Worm (Caenorhabditis elegans): ENCODE results near the gene Y116F11B.14.

Y116F11B.14 gene

DNA sequence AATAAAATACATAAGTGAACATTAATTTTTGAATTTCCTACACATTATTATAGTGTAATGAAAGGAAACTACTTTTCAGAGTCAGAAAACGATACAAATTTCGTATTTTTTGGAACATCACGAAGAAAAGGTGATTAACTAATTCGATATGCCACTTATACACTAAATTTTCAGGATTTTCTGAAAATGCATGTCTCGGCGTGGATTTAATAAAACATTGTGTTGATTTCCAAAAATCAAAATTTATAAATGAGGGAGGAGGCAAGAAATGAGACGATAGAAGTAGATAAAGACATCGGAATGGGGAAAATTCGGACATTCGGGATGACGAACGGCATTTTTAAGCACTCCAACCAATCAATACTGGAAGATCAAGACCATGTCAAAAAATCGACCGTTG, at the start of gene Y116F11B.14:
Y116F11B.14 (plus strand) TSS at position 301 of the 400 bp plus-strand sequence.
- no peak for TF ChIP-seq tbx-11 (GFP tag; IDR thresholded peaks at IDR 0.05)
- TF ChIP-seq hnd-1 (tag; optimal IDR thresholded peaks at IDR 0.05) = no peak
- no peak for TF ChIP-seq F13C5.2 (tag; optimal IDR thresholded peaks at IDR 0.05)
- no peak for TF ChIP-seq sea-1 (GFP tag; conservative IDR thresholded peaks at IDR 0.05)

DNA sequence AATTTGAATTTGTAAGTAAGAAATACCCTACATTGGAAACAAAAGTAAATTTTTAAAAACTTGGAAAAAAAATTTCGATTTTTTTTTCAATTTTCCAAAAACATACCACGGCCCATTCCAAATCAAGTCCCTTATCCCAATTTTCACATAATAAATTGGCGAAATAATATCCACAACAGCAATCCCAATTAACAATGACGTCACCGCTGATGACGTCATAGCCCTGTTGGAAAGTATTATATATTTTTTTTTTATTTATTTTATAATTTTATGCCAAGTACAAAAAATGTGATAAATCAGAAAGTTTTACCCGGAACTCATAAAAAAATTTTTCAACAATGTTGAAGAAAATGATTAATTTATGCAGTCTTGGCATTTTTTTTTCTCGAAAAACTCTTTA, 45.7 kb upstream of the Y116F11B.14 start:
- TF ChIP-seq ceh-13 (GFP tag; optimal IDR thresholded peaks at IDR 0.05) (no peak), B0310.2 (tag; optimal IDR thresholded peaks at IDR 0.05) (no peak), aly-1 (tag; optimal IDR thresholded peaks at IDR 0.05) (no peak)

DNA sequence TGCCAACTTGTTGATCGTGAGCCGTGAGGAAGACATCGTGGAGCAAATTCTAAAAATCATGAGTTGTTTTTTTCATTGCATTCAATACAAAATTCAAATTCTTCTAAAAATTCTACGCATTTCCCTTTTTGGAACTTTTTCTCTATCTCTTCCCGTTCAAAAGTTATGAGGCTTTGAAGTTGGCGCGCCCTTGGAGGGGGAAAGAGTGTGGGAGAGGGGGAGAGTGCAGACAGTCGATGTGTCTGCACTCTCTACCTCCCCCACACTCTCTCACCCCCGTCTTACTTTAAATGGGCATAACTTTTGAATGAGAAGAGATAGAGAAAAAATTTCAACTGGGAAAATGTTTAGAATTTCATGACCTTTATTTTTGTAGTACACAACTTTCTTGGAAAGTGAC, 42.9 kb upstream of the Y116F11B.14 start:
- TF ChIP-seq sea-1 (GFP tag; conservative IDR thresholded peaks at IDR 0.05) (no peak), tbx-37 (GFP tag; conservative IDR thresholded peaks at IDR 0.05) (no peak), B0310.2 (tag; optimal IDR thresholded peaks at IDR 0.05) (no peak), ets-7 (tag; optimal IDR thresholded peaks at IDR 0.05) (no peak), ama-1 (optimal IDR thresholded peaks at IDR 0.05) (no peak), ceh-13 (GFP tag; optimal IDR thresholded peaks at IDR 0.05) (no peak)

DNA sequence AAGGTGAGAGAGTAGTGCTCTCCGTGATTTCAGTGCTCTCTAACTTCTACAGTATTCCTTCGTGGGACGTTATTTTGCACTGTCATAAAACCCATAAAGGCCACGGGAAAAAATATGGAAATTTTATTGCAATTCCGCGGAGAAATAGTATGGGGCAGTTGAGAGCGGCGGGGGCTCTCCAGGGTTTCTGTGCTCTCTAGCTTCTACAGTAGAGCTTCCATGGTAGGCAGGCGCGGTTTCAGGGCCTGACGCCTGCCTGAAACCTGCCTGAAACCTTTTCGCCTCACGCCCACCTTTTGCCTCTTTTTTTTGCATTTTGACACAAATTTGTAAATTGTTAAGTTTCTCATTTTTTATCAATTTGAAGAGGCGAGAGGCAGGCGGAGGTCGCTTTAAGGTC, 42.3 kb upstream of the Y116F11B.14 start:
- TF ChIP-seq F13C5.2 (tag; optimal IDR thresholded peaks at IDR 0.05) (no peak), pes-1 (GFP tag; IDR thresholded peaks at IDR 0.05) (no peak), ceh-13 (GFP tag; optimal IDR thresholded peaks at IDR 0.05) (no peak), tbx-37 (GFP tag; conservative IDR thresholded peaks at IDR 0.05) (no peak), B0310.2 (tag; optimal IDR thresholded peaks at IDR 0.05) (no peak), hmbx-1 (tag; optimal IDR thresholded peaks at IDR 0.05) (no peak), tbx-11 (GFP tag; IDR thresholded peaks at IDR 0.05) (no peak), aly-1 (tag; optimal IDR thresholded peaks at IDR 0.05) (no peak), ama-1 (optimal IDR thresholded peaks at IDR 0.05) (no peak), ceh-36 (tag; optimal IDR thresholded peaks at IDR 0.05) (no peak), sea-1 (GFP tag; conservative IDR thresholded peaks at IDR 0.05) (no peak), tra-4 (tag; optimal IDR thresholded peaks at IDR 0.05) (no peak), hnd-1 (tag; optimal IDR thresholded peaks at IDR 0.05) (no peak), flt-1 (GFP tag; IDR thresholded peaks at IDR 0.05) (no peak), hmg-4 (GFP tag; optimal IDR thresholded peaks at IDR 0.05) (no peak), ets-7 (tag; optimal IDR thresholded peaks at IDR 0.05) (no peak), scrt-1 (GFP tag; IDR thresholded peaks at IDR 0.05) (no peak)

DNA sequence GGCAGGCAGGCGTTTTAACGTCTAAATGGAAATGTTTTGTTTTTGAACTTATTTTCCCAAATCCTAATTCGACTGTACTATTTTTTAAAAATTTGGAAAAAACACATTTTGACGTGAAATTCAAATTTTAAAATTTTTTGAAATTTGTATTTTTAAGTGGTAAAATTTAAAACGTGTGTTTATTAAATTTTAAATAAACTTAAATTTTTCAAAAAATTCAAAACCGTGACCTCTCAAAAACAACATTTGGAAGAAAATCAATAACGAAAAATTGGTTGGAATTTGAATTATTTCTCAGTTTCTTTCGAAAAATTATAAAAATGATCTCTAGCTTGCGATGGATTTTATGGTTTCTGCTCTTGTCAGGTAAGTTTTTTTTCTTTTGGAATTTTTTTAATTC, 41.9 kb upstream of the Y116F11B.14 start, which contains the start of gene Y116F11B.8:
Y116F11B.8 (plus strand) TSS at position 301 of the 400 bp plus-strand sequence.
- TF ChIP-seq tbx-37 (GFP tag; conservative IDR thresholded peaks at IDR 0.05) = no peak
- TF ChIP-seq ama-1 (optimal IDR thresholded peaks at IDR 0.05) = no peak
- TF ChIP-seq scrt-1 (GFP tag; IDR thresholded peaks at IDR 0.05) = no peak
- TF ChIP-seq hmbx-1 (tag; optimal IDR thresholded peaks at IDR 0.05) = no peak
- no peak for TF ChIP-seq B0310.2 (tag; optimal IDR thresholded peaks at IDR 0.05)
- TF ChIP-seq hnd-1 (tag; optimal IDR thresholded peaks at IDR 0.05) = no peak
- no peak for TF ChIP-seq tra-4 (tag; optimal IDR thresholded peaks at IDR 0.05)
- TF ChIP-seq ets-7 (tag; optimal IDR thresholded peaks at IDR 0.05) = no peak
- TF ChIP-seq sea-1 (GFP tag; conservative IDR thresholded peaks at IDR 0.05) = no peak
- TF ChIP-seq aly-1 (tag; optimal IDR thresholded peaks at IDR 0.05) = no peak

DNA sequence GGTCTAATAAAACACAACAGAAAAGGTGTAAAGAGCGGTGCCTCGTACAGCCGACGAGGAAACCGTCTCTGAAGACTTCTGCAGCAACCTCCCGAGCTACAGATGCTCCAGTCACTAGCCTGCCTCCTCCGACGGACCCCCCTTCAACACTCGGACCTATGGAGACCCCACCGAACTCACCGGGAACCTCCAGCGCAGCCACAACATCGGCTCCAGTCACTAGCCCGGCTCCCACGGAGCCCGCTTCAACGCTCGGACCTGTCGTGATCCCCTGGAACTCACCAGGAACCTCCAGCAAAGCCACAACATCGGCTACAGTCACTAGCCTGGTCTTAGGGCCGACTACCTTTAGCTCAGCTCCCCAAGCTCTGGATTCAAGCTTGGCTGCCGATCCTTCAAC, 39.0 kb upstream of the Y116F11B.14 start:
- no peak for TF ChIP-seq B0310.2 (tag; optimal IDR thresholded peaks at IDR 0.05)
- TF ChIP-seq F13C5.2 (tag; optimal IDR thresholded peaks at IDR 0.05) = no peak
- no peak for TF ChIP-seq aly-1 (tag; optimal IDR thresholded peaks at IDR 0.05)
- TF ChIP-seq tbx-37 (GFP tag; conservative IDR thresholded peaks at IDR 0.05) = no peak
- no peak for TF ChIP-seq flt-1 (GFP tag; IDR thresholded peaks at IDR 0.05)
- TF ChIP-seq sea-1 (GFP tag; conservative IDR thresholded peaks at IDR 0.05) = no peak
- TF ChIP-seq hnd-1 (tag; optimal IDR thresholded peaks at IDR 0.05) = no peak
- no peak for TF ChIP-seq hmbx-1 (tag; optimal IDR thresholded peaks at IDR 0.05)
- no peak for TF ChIP-seq tbx-11 (GFP tag; IDR thresholded peaks at IDR 0.05)
- no peak for TF ChIP-seq ama-1 (optimal IDR thresholded peaks at IDR 0.05)
- TF ChIP-seq pes-1 (GFP tag; IDR thresholded peaks at IDR 0.05) = no peak
- TF ChIP-seq ets-7 (tag; optimal IDR thresholded peaks at IDR 0.05) = no peak
- no peak for TF ChIP-seq ceh-36 (tag; optimal IDR thresholded peaks at IDR 0.05)
- TF ChIP-seq hmg-4 (GFP tag; optimal IDR thresholded peaks at IDR 0.05) = no peak

DNA sequence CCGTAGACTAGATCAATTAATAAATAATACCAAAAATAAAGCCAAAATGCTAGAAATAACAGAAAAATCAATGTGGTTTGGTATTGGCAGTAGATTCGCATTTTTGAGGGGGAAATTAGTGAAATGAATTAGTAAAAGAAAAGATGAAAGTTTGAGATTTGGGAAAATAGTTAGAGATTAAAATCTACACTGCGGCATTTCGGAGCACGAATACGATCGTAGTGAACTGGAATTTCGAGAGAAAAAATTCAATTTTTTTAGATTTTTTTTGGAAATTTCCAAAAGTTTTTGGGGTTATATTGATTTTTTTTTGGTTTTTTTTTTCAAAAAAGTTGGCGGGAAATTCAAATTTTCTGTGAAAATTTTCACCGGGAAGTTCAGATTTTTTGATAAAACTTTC, 31.4 kb upstream of the Y116F11B.14 start, which contains the start of gene Y116F11B.9:
Y116F11B.9 (minus strand) TSS at position 101 of the 400 bp plus-strand sequence.
- TF ChIP-seq hmg-4 (GFP tag; optimal IDR thresholded peaks at IDR 0.05) = no peak
- no peak for TF ChIP-seq tbx-11 (GFP tag; IDR thresholded peaks at IDR 0.05)
- no peak for TF ChIP-seq hmbx-1 (tag; optimal IDR thresholded peaks at IDR 0.05)
- TF ChIP-seq tbx-37 (GFP tag; conservative IDR thresholded peaks at IDR 0.05) = no peak
- TF ChIP-seq tra-4 (tag; optimal IDR thresholded peaks at IDR 0.05) = no peak
- no peak for TF ChIP-seq ets-7 (tag; optimal IDR thresholded peaks at IDR 0.05)
- no peak for TF ChIP-seq aly-1 (tag; optimal IDR thresholded peaks at IDR 0.05)
- no peak for TF ChIP-seq ceh-13 (GFP tag; optimal IDR thresholded peaks at IDR 0.05)
- TF ChIP-seq hnd-1 (tag; optimal IDR thresholded peaks at IDR 0.05) = no peak
- no peak for TF ChIP-seq pes-1 (GFP tag; IDR thresholded peaks at IDR 0.05)
- no peak for TF ChIP-seq flt-1 (GFP tag; IDR thresholded peaks at IDR 0.05)
- TF ChIP-seq B0310.2 (tag; optimal IDR thresholded peaks at IDR 0.05) = no peak
- no peak for TF ChIP-seq ama-1 (optimal IDR thresholded peaks at IDR 0.05)
- no peak for TF ChIP-seq sea-1 (GFP tag; conservative IDR thresholded peaks at IDR 0.05)
- no peak for TF ChIP-seq ceh-36 (tag; optimal IDR thresholded peaks at IDR 0.05)
- TF ChIP-seq scrt-1 (GFP tag; IDR thresholded peaks at IDR 0.05) = no peak
- no peak for TF ChIP-seq F13C5.2 (tag; optimal IDR thresholded peaks at IDR 0.05)

DNA sequence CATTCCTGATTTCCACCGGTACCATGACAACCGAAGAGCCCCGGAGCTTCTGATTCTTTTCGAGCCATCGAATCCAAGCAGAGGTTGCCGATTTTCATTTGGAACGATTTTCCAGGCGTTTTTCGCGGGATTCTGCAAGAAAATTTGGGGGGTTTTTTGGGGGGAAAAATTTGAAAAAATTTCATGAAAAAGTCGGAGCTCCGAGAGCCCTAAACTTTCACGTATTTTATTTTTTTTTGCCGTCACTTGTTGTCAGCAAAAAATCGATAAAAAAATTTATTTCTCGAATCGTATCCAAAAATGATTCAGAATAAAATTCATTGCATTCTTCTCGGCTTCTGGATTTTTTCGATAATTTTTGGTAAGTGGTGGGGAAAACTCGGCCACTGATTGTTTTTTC, 16.4 kb upstream of the Y116F11B.14 start, which contains the start of gene Y116F11B.13:
Y116F11B.13 (plus strand) TSS at position 301 of the 400 bp plus-strand sequence.
- TF ChIP-seq hnd-1 (tag; optimal IDR thresholded peaks at IDR 0.05) (no peak), ceh-36 (tag; optimal IDR thresholded peaks at IDR 0.05) (no peak), tbx-11 (GFP tag; IDR thresholded peaks at IDR 0.05) (no peak), B0310.2 (tag; optimal IDR thresholded peaks at IDR 0.05) (no peak), pes-1 (GFP tag; IDR thresholded peaks at IDR 0.05) (no peak), aly-1 (tag; optimal IDR thresholded peaks at IDR 0.05) (no peak), flt-1 (GFP tag; IDR thresholded peaks at IDR 0.05) (no peak), F13C5.2 (tag; optimal IDR thresholded peaks at IDR 0.05) (no peak), hmg-4 (GFP tag; optimal IDR thresholded peaks at IDR 0.05) (no peak), sea-1 (GFP tag; conservative IDR thresholded peaks at IDR 0.05) (no peak), ceh-13 (GFP tag; optimal IDR thresholded peaks at IDR 0.05) (no peak), ets-7 (tag; optimal IDR thresholded peaks at IDR 0.05) (no peak), tbx-37 (GFP tag; conservative IDR thresholded peaks at IDR 0.05) (no peak), tra-4 (tag; optimal IDR thresholded peaks at IDR 0.05) (no peak), ama-1 (optimal IDR thresholded peaks at IDR 0.05) (no peak), scrt-1 (GFP tag; IDR thresholded peaks at IDR 0.05) (no peak), hmbx-1 (tag; optimal IDR thresholded peaks at IDR 0.05) (no peak)

Measured in whole organism, early embryonic.